Fruit fly (Drosophila melanogaster) whole organism, wandering third instar larva: Measurements from ENCODE around the gene CG18178.

Experiments
- Abd-B ChIP-seq: fragments of >200 bp; optimal IDR thresholded peaks from 2 replicates; lab custom pipeline; 2017; ENCODE audit warnings: missing biosample characterization, missing genetic modification characterization
- CG32264 ChIP-seq: fragments of 200-800 bp; sonication (Bioruptor generic); optimal IDR thresholded peaks from 2 replicates; lab custom pipeline; 2016; ENCODE audit warnings: missing biosample characterization, missing genetic modification characterization
- CG9705 ChIP-seq: fragments of 200-800 bp; sonication (Bioruptor generic); optimal IDR thresholded peaks from 2 replicates; lab custom pipeline; 2018; ENCODE audit warnings: missing biosample characterization, mild to moderate bottlenecking, missing genetic modification characterization
- CrebA ChIP-seq: fragments of 200-800 bp; sonication (Bioruptor generic); optimal IDR thresholded peaks from 2 replicates; lab custom pipeline; 2016; ENCODE audit warnings: missing biosample characterization, mild to moderate bottlenecking, missing genetic modification characterization, borderline replicate concordance
- Dfd ChIP-seq: fragments of >200 bp; optimal IDR thresholded peaks from 2 replicates; lab custom pipeline; 2017; ENCODE audit warnings: missing biosample characterization, missing genetic modification characterization
- Dif ChIP-seq: fragments of 200-275, 200-300 bp; sonication (Bioruptor generic); optimal IDR thresholded peaks from 2 replicates; lab custom pipeline; 2018; ENCODE audit warnings: missing biosample characterization, missing genetic modification characterization; ENCODE audit not compliant: partially characterized antibody
- GATAd ChIP-seq: sonication (Bioruptor generic); optimal IDR thresholded peaks from 2 replicates; lab custom pipeline; 2016; ENCODE audit warnings: missing biosample characterization, missing genetic modification characterization
- HLH106 ChIP-seq: fragments of 200-800 bp; optimal IDR thresholded peaks from 3 replicates; lab custom pipeline; 2019; ENCODE audit warnings: missing biosample characterization, mild to moderate bottlenecking, missing genetic modification characterization, moderate library complexity
- Hnf4 ChIP-seq: fragments of 200-800 bp; sonication (Bioruptor generic); optimal IDR thresholded peaks from 2 replicates; lab custom pipeline; 2016; ENCODE audit warnings: missing biosample characterization, mild to moderate bottlenecking, missing genetic modification characterization
- Hr78 ChIP-seq: fragments of >200 bp; optimal IDR thresholded peaks from 2 replicates; lab custom pipeline; 2017; ENCODE audit warnings: missing biosample characterization, missing genetic modification characterization
- Hr83 ChIP-seq: fragments of 200-300 bp; sonication (Bioruptor generic); optimal IDR thresholded peaks from 2 replicates; lab custom pipeline; 2016; ENCODE audit warnings: missing biosample characterization, mild to moderate bottlenecking, missing genetic modification characterization, moderate library complexity; ENCODE audit not compliant: poor library complexity, severe bottlenecking
- Jra ChIP-seq: sonication (Bioruptor generic); optimal IDR thresholded peaks from 2 replicates; lab custom pipeline; 2016; ENCODE audit warnings: missing biosample characterization, missing genetic modification characterization
- Mio ChIP-seq: sonication (Bioruptor generic); optimal IDR thresholded peaks from 2 replicates; lab custom pipeline; 2016; ENCODE audit warnings: missing biosample characterization, missing genetic modification characterization
- Myc ChIP-seq: fragments of >200 bp; optimal IDR thresholded peaks from 2 replicates; lab custom pipeline; 2017
- N ChIP-seq: fragments of >200 bp; optimal IDR thresholded peaks from 2 replicates; lab custom pipeline; 2018; ENCODE audit warnings: missing biosample characterization, missing external identifiers, missing genetic modification characterization
- OdsH ChIP-seq: fragments of 200-800 bp; sonication (Bioruptor generic); optimal IDR thresholded peaks from 2 replicates; lab custom pipeline; 2016; ENCODE audit warnings: missing biosample characterization, mild to moderate bottlenecking, missing genetic modification characterization
- Rel ChIP-seq, 2 experiments: fragments of 200-800 bp; sonication (Bioruptor generic) in 1 of 2; optimal IDR thresholded peaks; 2 replicates in 1 of 2; 3 replicates in 1 of 2; lab custom pipeline; 2016 to 2019; ENCODE audit warnings: mild to moderate bottlenecking in 2 of 2, missing biosample characterization in 2 of 2, missing genetic modification characterization in 2 of 2, moderate library complexity in 1 of 2
- Sp1 ChIP-seq: fragments of 200-800 bp; sonication (Bioruptor generic); optimal IDR thresholded peaks from 3 replicates; lab custom pipeline; 2019; ENCODE audit warnings: missing biosample characterization, mild to moderate bottlenecking, missing genetic modification characterization, moderate library complexity
- Vsx2 ChIP-seq: fragments of 200-300, 225-300 bp; sonication (Bioruptor generic); optimal IDR thresholded peaks from 2 replicates; lab custom pipeline; 2018; ENCODE audit warnings: missing biosample characterization, missing genetic modification characterization; ENCODE audit not compliant: partially characterized antibody
- br ChIP-seq: fragments of 200-800 bp; sonication (Bioruptor generic); optimal IDR thresholded peaks from 2 replicates; lab custom pipeline; 2016; ENCODE audit warnings: missing biosample characterization, missing genetic modification characterization
- brk ChIP-seq: fragments of 200-800 bp; sonication (Bioruptor generic); optimal IDR thresholded peaks from 2 replicates; lab custom pipeline; 2016; ENCODE audit warnings: missing biosample characterization, mild to moderate bottlenecking, missing genetic modification characterization
- dl ChIP-seq, 2 experiments: fragments of 175-275, 200-275 bp in 1 of 2; fragments of 200-275 bp in 1 of 2; sonication (Bioruptor generic); optimal IDR thresholded peaks; lab custom pipeline; 2018; ENCODE audit warnings: mild to moderate bottlenecking in 2 of 2, missing biosample characterization in 2 of 2, missing genetic modification characterization in 2 of 2, moderate library complexity in 2 of 2; ENCODE audit not compliant: partially characterized antibody in 2 of 2, insufficient read depth in 1 of 2
- dmrt93B ChIP-seq: fragments of 200-800 bp; sonication (Bioruptor generic); optimal IDR thresholded peaks from 2 replicates; lab custom pipeline; 2018; ENCODE audit warnings: missing biosample characterization, mild to moderate bottlenecking, missing genetic modification characterization
- dsf ChIP-seq: sonication (Bioruptor generic); optimal IDR thresholded peaks from 2 replicates; lab custom pipeline; 2016; ENCODE audit warnings: missing biosample characterization, missing genetic modification characterization, borderline replicate concordance
- ey ChIP-seq: fragments of 200-800 bp; sonication (Bioruptor generic); optimal IDR thresholded peaks from 2 replicates; lab custom pipeline; 2016; ENCODE audit warnings: missing biosample characterization, missing genetic modification characterization
- foxo ChIP-seq, 2 experiments: fragments of 200-800 bp; sonication (Bioruptor generic); optimal IDR thresholded peaks; 2 replicates in 1 of 2; 3 replicates in 1 of 2; lab custom pipeline; 2016 to 2017; ENCODE audit warnings: missing biosample characterization in 2 of 2, missing genetic modification characterization in 2 of 2
- fru ChIP-seq: fragments of 200-800 bp; sonication (Bioruptor generic); optimal IDR thresholded peaks from 3 replicates; lab custom pipeline; 2016; ENCODE audit warnings: missing biosample characterization, mild to moderate bottlenecking, missing genetic modification characterization
- h ChIP-seq: fragments of 200-800 bp; sonication (Bioruptor generic); optimal IDR thresholded peaks from 3 replicates; lab custom pipeline; 2016; ENCODE audit warnings: missing biosample characterization, mild to moderate bottlenecking, missing genetic modification characterization
- jim ChIP-seq: fragments of 175-275, 200-325 bp; sonication (Bioruptor generic); optimal IDR thresholded peaks from 2 replicates; lab custom pipeline; 2016; ENCODE audit warnings: missing biosample characterization, mild to moderate bottlenecking, missing genetic modification characterization
- lola ChIP-seq: fragments of >200 bp; optimal IDR thresholded peaks from 2 replicates; lab custom pipeline; 2017; ENCODE audit warnings: missing biosample characterization, missing genetic modification characterization
- pan ChIP-seq: fragments of >200 bp; optimal IDR thresholded peaks from 2 replicates; lab custom pipeline; 2017
- psq ChIP-seq: fragments of 200-800 bp; sonication (Bioruptor generic); optimal IDR thresholded peaks from 3 replicates; lab custom pipeline; 2017; ENCODE audit warnings: missing biosample characterization, mild to moderate bottlenecking, missing genetic modification characterization, moderate library complexity
- rgr ChIP-seq: fragments of 200-800 bp; sonication (Bioruptor generic); optimal IDR thresholded peaks from 3 replicates; lab custom pipeline; 2016; ENCODE audit warnings: missing biosample characterization, mild to moderate bottlenecking, missing genetic modification characterization
- sage ChIP-seq: fragments of 200-800 bp; sonication (Bioruptor generic); optimal IDR thresholded peaks from 2 replicates; lab custom pipeline; 2016; ENCODE audit warnings: missing biosample characterization, mild to moderate bottlenecking, missing genetic modification characterization
- sv ChIP-seq: fragments of 200-800 bp; sonication (Bioruptor generic); optimal IDR thresholded peaks from 3 replicates; lab custom pipeline; 2016; ENCODE audit warnings: missing biosample characterization, missing genetic modification characterization
- tai ChIP-seq: sonication (Bioruptor generic); optimal IDR thresholded peaks from 2 replicates; lab custom pipeline; 2016; ENCODE audit warnings: missing biosample characterization, missing genetic modification characterization
- usp ChIP-seq: fragments of >200 bp; optimal IDR thresholded peaks from 2 replicates; lab custom pipeline; 2017; ENCODE audit warnings: missing biosample characterization, missing genetic modification characterization
- woc ChIP-seq: sonication (Bioruptor generic); optimal IDR thresholded peaks from 2 replicates; lab custom pipeline; 2016; ENCODE audit warnings: missing biosample characterization, mild to moderate bottlenecking, missing genetic modification characterization

The CG18178 gene

DNA sequence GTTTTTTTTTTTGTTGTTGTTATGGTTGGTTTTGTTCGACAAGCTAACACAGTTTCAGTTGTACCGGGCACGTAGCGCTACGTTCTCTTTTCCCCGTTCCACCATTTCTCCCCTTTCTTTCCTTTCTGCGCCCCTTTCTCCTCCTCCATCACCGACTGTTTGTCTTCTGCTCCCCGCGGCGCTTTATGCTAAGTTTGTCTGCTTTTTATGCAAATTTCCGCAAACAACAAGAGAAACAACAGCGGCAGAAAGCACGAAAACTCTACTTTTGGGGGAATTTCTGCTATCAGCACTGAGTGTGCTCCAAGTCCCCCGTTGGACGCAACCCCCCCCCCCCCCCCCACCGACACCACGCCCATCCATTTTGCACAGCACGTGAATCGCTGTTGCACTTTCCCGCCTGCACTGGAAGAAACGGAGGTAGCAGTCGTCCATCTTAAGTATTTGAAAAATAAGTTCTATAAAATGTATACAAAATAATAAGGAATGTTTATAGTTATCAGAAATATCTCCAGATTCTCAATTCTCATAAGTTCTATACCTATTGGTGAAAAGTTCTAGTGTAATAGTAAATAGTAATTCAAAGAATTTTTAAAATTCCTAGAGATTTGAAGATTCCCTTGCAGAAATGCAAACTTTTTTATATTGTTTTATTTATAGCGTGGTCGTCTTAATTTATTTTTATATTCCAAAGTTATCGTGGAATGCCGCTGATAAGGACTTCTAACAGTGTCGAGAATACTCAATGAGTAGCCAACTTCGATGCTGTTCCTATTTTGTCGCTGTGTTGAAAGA, 46.2 kb upstream of the CG18178 start:
- TF ChIP-seq usp: no peak
- TF ChIP-seq CG32264 (GFP tag; lab: Kevin White, UChicago): no peak
- no peak for TF ChIP-seq Dif
- no peak for TF ChIP-seq CrebA (GFP tag; lab: Kevin White, UChicago)
- no peak for TF ChIP-seq Dfd (GFP tag; lab: Kevin White, UChicago)
- no peak for TF ChIP-seq dl (GFP tag; optimal IDR thresholded peaks at IDR 0.05; lab: Kevin White, UChicago; ENCODE audit: insufficient read depth in 1 of 2, partially characterized antibody in 2 of 2)
- no peak for TF ChIP-seq jim (GFP tag; lab: Kevin White, UChicago)
- TF ChIP-seq CG9705 (GFP tag; lab: Kevin White, UChicago): no peak
- peak; percentile 1 for TF ChIP-seq ey (GFP tag; lab: Kevin White, UChicago)
- no peak for TF ChIP-seq sage (GFP tag; lab: Kevin White, UChicago)
- no peak for TF ChIP-seq Jra (GFP tag; lab: Kevin White, UChicago)
- TF ChIP-seq dmrt93B (GFP tag; lab: Kevin White, UChicago): peak; percentile 24
- peak; percentile 57 for TF ChIP-seq psq (GFP tag; lab: Kevin White, UChicago)
- TF ChIP-seq fru (GFP tag; lab: Kevin White, UChicago): peak; percentile 17
- no peak for TF ChIP-seq Rel (GFP tag; optimal IDR thresholded peaks at IDR 0.05; lab: Kevin White, UChicago)
- TF ChIP-seq Rel (tag; optimal IDR thresholded peaks at IDR 0.05; lab: Kevin White, UChicago): peak; percentile 73
- peak; percentile 17 for TF ChIP-seq OdsH (GFP tag; lab: Kevin White, UChicago)
- no peak for TF ChIP-seq Mio (GFP tag; lab: Kevin White, UChicago)
- no peak for TF ChIP-seq N
- no peak for TF ChIP-seq br (GFP tag; lab: Kevin White, UChicago)
- TF ChIP-seq Hr83 (GFP tag; lab: Kevin White, UChicago): no peak
- TF ChIP-seq Sp1 (GFP tag; lab: Kevin White, UChicago): peak; percentile 25
- no peak for TF ChIP-seq woc (GFP tag; lab: Kevin White, UChicago)
- no peak for TF ChIP-seq rgr (GFP tag; lab: Kevin White, UChicago)
- peak; percentile 18 for TF ChIP-seq HLH106 (tag; lab: Kevin White, UChicago)
- no peak for TF ChIP-seq dsf (GFP tag; lab: Kevin White, UChicago)
- no peak for TF ChIP-seq brk
- TF ChIP-seq pan (lab: Kevin White, UChicago): no peak
- no peak for TF ChIP-seq sv
- TF ChIP-seq tai: no peak
- no peak for TF ChIP-seq Vsx2 (GFP tag; lab: Kevin White, UChicago)
- no peak for TF ChIP-seq Myc (lab: Kevin White, UChicago)
- no peak for TF ChIP-seq foxo (GFP tag; optimal IDR thresholded peaks at IDR 0.05; lab: Kevin White, UChicago)
- no peak for TF ChIP-seq Hr78 (GFP tag; lab: Kevin White, UChicago)
- TF ChIP-seq GATAd (GFP tag; lab: Kevin White, UChicago): no peak
- no peak for TF ChIP-seq lola (GFP tag; lab: Kevin White, UChicago)
- peak; percentile 30 for TF ChIP-seq h (GFP tag; lab: Kevin White, UChicago)
- TF ChIP-seq Abd-B (GFP tag; lab: Kevin White, UChicago): no peak
- no peak for TF ChIP-seq Hnf4 (GFP tag; lab: Kevin White, UChicago)

DNA sequence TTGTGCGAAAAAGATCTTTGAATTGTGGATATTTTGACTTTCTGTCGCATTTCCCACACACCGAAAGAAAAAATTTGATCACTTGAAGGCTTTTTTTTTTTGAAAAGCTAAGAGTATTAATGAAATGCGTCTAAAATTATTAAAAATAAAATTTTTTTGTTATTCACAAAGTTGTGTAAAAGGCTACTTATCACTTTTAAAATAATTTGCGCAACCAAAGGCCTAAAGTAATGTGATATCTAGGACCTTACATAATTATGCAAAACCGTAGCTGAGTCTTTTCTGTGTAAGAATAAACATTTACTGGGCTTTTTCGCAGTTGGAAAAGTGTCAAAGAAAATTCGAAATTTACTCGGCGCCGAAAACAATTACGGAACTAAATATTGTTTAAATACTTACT, 45.4 kb upstream of the CG18178 start:
- TF ChIP-seq GATAd (GFP tag; lab: Kevin White, UChicago) (no peak), rgr (GFP tag; lab: Kevin White, UChicago) (peak; percentile 11), CG9705 (GFP tag; lab: Kevin White, UChicago) (no peak), lola (GFP tag; lab: Kevin White, UChicago) (no peak), OdsH (GFP tag; lab: Kevin White, UChicago) (no peak), dl (GFP tag; optimal IDR thresholded peaks at IDR 0.05; lab: Kevin White, UChicago; ENCODE audit: insufficient read depth in 1 of 2, partially characterized antibody in 2 of 2) (no peak), CrebA (GFP tag; lab: Kevin White, UChicago) (no peak), Vsx2 (GFP tag; lab: Kevin White, UChicago) (no peak), Jra (GFP tag; lab: Kevin White, UChicago) (no peak), Mio (GFP tag; lab: Kevin White, UChicago) (no peak), dmrt93B (GFP tag; lab: Kevin White, UChicago) (no peak), Sp1 (GFP tag; lab: Kevin White, UChicago) (no peak), Hnf4 (GFP tag; lab: Kevin White, UChicago) (no peak), N (no peak), sage (GFP tag; lab: Kevin White, UChicago) (no peak), jim (GFP tag; lab: Kevin White, UChicago) (no peak), HLH106 (tag; lab: Kevin White, UChicago) (peak; percentile 18), foxo (GFP tag; optimal IDR thresholded peaks at IDR 0.05; lab: Kevin White, UChicago) (peak in 1 of 2 experiments; percentile 28)
- TF ChIP-seq, all 38 proteins: peak for 3
